Worm (Caenorhabditis elegans) whole organism, L3 larva: ENCODE data around the gene cyp-14A3.

Experiments
- ZK546.5 ChIP-seq: sonication (generic microtip); optimal IDR thresholded peaks from 2 replicates; lab custom pipeline; 2017; ENCODE audit warnings: missing biosample characterization, missing genetic modification characterization
- aly-2 ChIP-seq: fragments of 150-350 bp; optimal IDR thresholded peaks from 2 replicates; lab custom pipeline; 2014; ENCODE audit warnings: missing biosample characterization, missing genetic modification characterization
- ceh-16 ChIP-seq: sonication (generic microtip); optimal IDR thresholded peaks from 2 replicates; lab custom pipeline; 2017; ENCODE audit warnings: missing biosample characterization, missing genetic modification characterization
- ceh-28 ChIP-seq: fragments of 150-350 bp; optimal IDR thresholded peaks from 2 replicates; lab custom pipeline; 2014; ENCODE audit warnings: missing biosample characterization, missing genetic modification reagents, missing genetic modification characterization
- ceh-82 ChIP-seq: fragments of 150-350 bp; optimal IDR thresholded peaks from 2 replicates; lab custom pipeline; 2014; ENCODE audit warnings: missing biosample characterization, missing genetic modification characterization
- daf-12 ChIP-seq: fragments of 150-350 bp; optimal IDR thresholded peaks from 2 replicates; lab custom pipeline; 2014; ENCODE audit warnings: missing biosample characterization, missing genetic modification reagents, missing genetic modification characterization
- elt-1 ChIP-seq: fragments of 150-350 bp; optimal IDR thresholded peaks from 2 replicates; lab custom pipeline; 2014; ENCODE audit warnings: missing biosample characterization, missing genetic modification characterization
- elt-2 ChIP-seq: sonication (generic microtip); optimal IDR thresholded peaks from 2 replicates; lab custom pipeline; 2016; ENCODE audit warnings: missing genetic modification reagents, mild to moderate bottlenecking, missing genetic modification characterization, missing compliant biosample characterization
- elt-3 ChIP-seq, 3 experiments: fragments of 150-350 bp in 1 of 3; sonication (generic microtip) in 2 of 3; optimal IDR thresholded peaks; 2 replicates in 2 of 3; 4 replicates in 1 of 3; lab custom pipeline; 2014 to 2017; ENCODE audit warnings: missing biosample characterization in 3 of 3, missing genetic modification characterization in 3 of 3
- fkh-10 ChIP-seq: sonication (generic microtip); optimal IDR thresholded peaks from 2 replicates; lab custom pipeline; 2017; ENCODE audit warnings: missing biosample characterization, missing genetic modification reagents, missing genetic modification characterization
- lsy-12 ChIP-seq: sonication (generic microtip); optimal IDR thresholded peaks from 2 replicates; lab custom pipeline; 2016; ENCODE audit warnings: mild to moderate bottlenecking, missing genetic modification characterization, missing compliant biosample characterization
- mml-1 ChIP-seq: fragments of 150-350 bp; sonication (generic microtip); optimal IDR thresholded peaks from 3 replicates; lab custom pipeline; 2014; ENCODE audit warnings: missing biosample characterization, missing genetic modification characterization
- nhr-11 ChIP-seq: fragments of 150-350 bp; optimal IDR thresholded peaks from 2 replicates; lab custom pipeline; 2014; ENCODE audit warnings: missing biosample characterization, missing genetic modification characterization
- nhr-12 ChIP-seq: fragments of 150-350 bp; optimal IDR thresholded peaks from 2 replicates; lab custom pipeline; 2014; ENCODE audit warnings: missing biosample characterization, missing genetic modification characterization
- nhr-25 ChIP-seq: sonication (generic microtip); optimal IDR thresholded peaks from 2 replicates; lab custom pipeline; 2017; ENCODE audit warnings: missing biosample characterization, missing genetic modification characterization
- nhr-28 ChIP-seq: fragments of 150-350 bp; optimal IDR thresholded peaks from 2 replicates; lab custom pipeline; 2014; ENCODE audit warnings: missing biosample characterization, missing genetic modification characterization
- nhr-43 ChIP-seq: sonication (generic microtip); optimal IDR thresholded peaks from 2 replicates; lab custom pipeline; 2016; ENCODE audit warnings: mild to moderate bottlenecking, missing genetic modification characterization, missing compliant biosample characterization; ENCODE audit not compliant: poor library complexity, severe bottlenecking
- pqm-1 ChIP-seq: fragments of 150-350 bp; optimal IDR thresholded peaks from 2 replicates; lab custom pipeline; 2017; ENCODE audit warnings: missing biosample characterization, missing genetic modification characterization, inconsistent platforms
- tbx-2 ChIP-seq: sonication (generic microtip); optimal IDR thresholded peaks from 2 replicates; lab custom pipeline; 2016; ENCODE audit warnings: mild to moderate bottlenecking, missing genetic modification characterization, missing compliant biosample characterization
- unc-39 ChIP-seq: sonication (generic microtip); optimal IDR thresholded peaks from 4 replicates; lab custom pipeline; 2017; ENCODE audit warnings: missing biosample characterization, missing genetic modification characterization
- ztf-4 ChIP-seq: fragments of 150-350 bp; optimal IDR thresholded peaks from 2 replicates; lab custom pipeline; 2014; ENCODE audit warnings: missing biosample characterization, missing genetic modification characterization

Gene cyp-14A3

ce11 chrX:13224608-13225007 is 49.4 kb downstream of the cyp-14A3 start, which contains the start of gene skr-19:
Gene skr-19, minus strand, starts transcription at chrX:13224708.
- TF ChIP-seq ZK546.5 (tag; lab: Kevin White, UChicago) (no peak), mml-1 (tag; lab: Kevin White, UChicago) (no peak), ceh-82 (tag; lab: Kevin White, UChicago) (no peak), unc-39 (no peak), daf-12 (tag; lab: Kevin White, UChicago) (no peak), aly-2 (no peak), lsy-12 (tag; lab: Kevin White, UChicago) (no peak), elt-3 (tag; optimal IDR thresholded peaks at IDR 0.05; lab: Kevin White, UChicago) (no peak), nhr-43 (no peak), elt-1 (no peak), nhr-12 (tag; lab: Kevin White, UChicago) (no peak), ceh-16 (tag; lab: Kevin White, UChicago) (no peak), elt-2 (no peak), fkh-10 (GFP tag; lab: Kevin White, UChicago) (no peak)

DNA sequence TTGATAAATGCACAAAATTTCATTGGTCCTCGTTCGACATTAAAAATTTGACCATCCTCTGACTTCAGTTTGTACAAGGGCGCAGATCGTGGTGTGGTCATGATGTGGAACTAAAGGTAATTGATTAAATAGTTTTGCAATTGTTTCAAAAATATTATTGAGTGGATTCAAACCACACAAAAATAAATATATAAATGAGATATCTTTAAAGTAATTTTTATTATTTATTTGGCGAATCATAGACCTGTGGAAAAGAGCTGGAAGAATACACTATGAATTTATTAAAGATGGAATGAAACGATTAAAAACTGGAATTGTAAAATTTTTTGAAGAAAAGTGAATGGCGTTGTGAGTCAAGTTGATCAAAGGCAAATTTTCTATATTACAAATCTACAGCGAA is 50.6 kb downstream of the cyp-14A3 start, which contains the start of gene skr-20:
TSS of gene skr-20 (minus strand) at position 101 of the 400 bp plus-strand sequence.
- TF ChIP-seq pqm-1 (tag; lab: Kevin White, UChicago) (no peak), aly-2 (no peak), daf-12 (tag; lab: Kevin White, UChicago) (no peak), unc-39 (no peak), ceh-28 (tag; lab: Kevin White, UChicago) (no peak), nhr-11 (no peak), tbx-2 (tag; lab: Kevin White, UChicago) (no peak), nhr-25 (no peak), mml-1 (tag; lab: Kevin White, UChicago) (no peak), nhr-28 (tag; lab: Kevin White, UChicago) (no peak), elt-1 (no peak), ztf-4 (tag; lab: Kevin White, UChicago) (no peak)
- TF ChIP-seq, all 47 proteins: peak for 0
